Worm (Caenorhabditis elegans): ENCODE results near the gene fbxa-72.

Gene fbxa-72

ce11 chrV:674213-674612 lies 2.3 kb downstream of the fbxa-72 start, which contains the start of gene sru-25:
sru-25 (minus strand) TSS chrV:674313.
- TF ChIP-seq fkh-6 (tag; optimal IDR thresholded peaks at IDR 0.05) = no peak
- no peak for TF ChIP-seq pros-1 (tag; optimal IDR thresholded peaks at IDR 0.05)
- no peak for TF ChIP-seq sdc-2 (tag; optimal IDR thresholded peaks at IDR 0.05)
- TF ChIP-seq rnt-1 (tag; optimal IDR thresholded peaks at IDR 0.05) = no peak
- no peak for TF ChIP-seq dve-1 (tag; optimal IDR thresholded peaks at IDR 0.05)
- no peak for TF ChIP-seq C08G9.2 (tag; optimal IDR thresholded peaks at IDR 0.05)
- TF ChIP-seq sox-4 (tag; optimal IDR thresholded peaks at IDR 0.05) = no peak
- no peak for TF ChIP-seq hlh-30 (tag; optimal IDR thresholded peaks at IDR 0.05; ENCODE audit: insufficient read depth)
- TF ChIP-seq C38D4.7 (GFP tag; optimal IDR thresholded peaks at IDR 0.05) = no peak
- TF ChIP-seq F13H6.1 (tag; optimal IDR thresholded peaks at IDR 0.05) = no peak
- no peak for TF ChIP-seq tbx-2 (tag; optimal IDR thresholded peaks at IDR 0.05)
- no peak for TF ChIP-seq ceh-6 (GFP tag; optimal IDR thresholded peaks at IDR 0.05)
- TF ChIP-seq pag-3 (tag; optimal IDR thresholded peaks at IDR 0.05; ENCODE audit: borderline replicate concordance) = no peak

ce11 chrV:671342-671741 lies 5.2 kb downstream of the fbxa-72 start, which contains the start of gene sru-24:
sru-24 (minus strand) TSS chrV:671442.
- TF ChIP-seq hlh-15 (tag; optimal IDR thresholded peaks at IDR 0.05) = no peak
- no peak for TF ChIP-seq npax-4 (tag; optimal IDR thresholded peaks at IDR 0.05)
- TF ChIP-seq ceh-22 (tag; optimal IDR thresholded peaks at IDR 0.05) = no peak
- TF ChIP-seq ceh-45 (GFP tag; IDR thresholded peaks at IDR 0.05) = no peak
- TF ChIP-seq hlh-8 (tag; optimal IDR thresholded peaks at IDR 0.05) = no peak
- TF ChIP-seq dmd-4 (tag; optimal IDR thresholded peaks at IDR 0.05; ENCODE audit: borderline replicate concordance) = no peak
- TF ChIP-seq ceh-6 (GFP tag; optimal IDR thresholded peaks at IDR 0.05) = no peak
- no peak for TF ChIP-seq fkh-6 (tag; optimal IDR thresholded peaks at IDR 0.05)
- TF ChIP-seq eyg-1 (tag; optimal IDR thresholded peaks at IDR 0.05) = no peak
- no peak for TF ChIP-seq unc-42 (tag; optimal IDR thresholded peaks at IDR 0.05)
- TF ChIP-seq pag-3 (tag; optimal IDR thresholded peaks at IDR 0.05; ENCODE audit: borderline replicate concordance) = no peak
- TF ChIP-seq mec-3 (tag; optimal IDR thresholded peaks at IDR 0.05; ENCODE audit: borderline replicate concordance) = no peak
- no peak for TF ChIP-seq unc-55 (GFP tag; optimal IDR thresholded peaks at IDR 0.05)
- no peak for TF ChIP-seq hlh-6 (tag; optimal IDR thresholded peaks at IDR 0.05)
- no peak for TF ChIP-seq ref-2 (tag; optimal IDR thresholded peaks at IDR 0.05)
- TF ChIP-seq ceh-14 (tag; optimal IDR thresholded peaks at IDR 0.05) = no peak
- no peak for TF ChIP-seq C08G9.2 (tag; optimal IDR thresholded peaks at IDR 0.05)

ce11 chrV:667459-667858 lies 9.1 kb downstream of the fbxa-72 start, which contains the start of gene nhr-180:
nhr-180 (minus strand) TSS chrV:667510.
- TF ChIP-seq ceh-31 (tag; optimal IDR thresholded peaks at IDR 0.05) (no peak), pqm-1 (tag; optimal IDR thresholded peaks at IDR 0.05) (no peak), Y22D7AL.16 (tag; optimal IDR thresholded peaks at IDR 0.05) (no peak), ceh-34 (tag; optimal IDR thresholded peaks at IDR 0.05) (no peak), ceh-45 (GFP tag; IDR thresholded peaks at IDR 0.05) (no peak), pha-2 (tag; optimal IDR thresholded peaks at IDR 0.05) (no peak), ahr-1 (tag; optimal IDR thresholded peaks at IDR 0.05) (no peak), F13H6.1 (tag; optimal IDR thresholded peaks at IDR 0.05) (no peak), lim-6 (tag; optimal IDR thresholded peaks at IDR 0.05) (no peak), ceh-9 (tag; optimal IDR thresholded peaks at IDR 0.05) (no peak), unc-55 (GFP tag; optimal IDR thresholded peaks at IDR 0.05) (no peak), C38D4.7 (GFP tag; optimal IDR thresholded peaks at IDR 0.05) (no peak), rnt-1 (tag; optimal IDR thresholded peaks at IDR 0.05) (no peak), ama-1 (optimal IDR thresholded peaks at IDR 0.05) (no peak), npax-4 (tag; optimal IDR thresholded peaks at IDR 0.05) (no peak), ceh-48 (tag; optimal IDR thresholded peaks at IDR 0.05) (no peak), zip-5 (tag; optimal IDR thresholded peaks at IDR 0.05) (no peak), odd-2 (tag; optimal IDR thresholded peaks at IDR 0.05) (no peak), nhr-11 (tag; optimal IDR thresholded peaks at IDR 0.05) (no peak), unc-3 (GFP tag; conservative IDR thresholded peaks at IDR 0.05) (no peak), unc-3 (tag; optimal IDR thresholded peaks at IDR 0.05) (no peak)

Measured in whole organism, late embryonic.